Fruit fly (Drosophila melanogaster) whole organism, adult: ENCODE data around the gene Polr1E.

Experiments
- bab1 ChIP-seq: fragments of 200-800 bp; sonication (Bioruptor generic); optimal IDR thresholded peaks from 3 replicates; lab custom pipeline; 2019; ENCODE audit warnings: missing biosample characterization, mild to moderate bottlenecking, missing genetic modification characterization, moderate library complexity
- kay ChIP-seq: fragments of 200-800 bp; sonication (Bioruptor generic); peaks from one replicate; lab custom pipeline; 2016; ENCODE audit warnings: missing biosample characterization, missing genetic modification characterization, borderline replicate concordance
- ovo ChIP-seq: fragments of 200-800 bp; sonication (Bioruptor generic); optimal IDR thresholded peaks from 2 replicates; lab custom pipeline; 2016; ENCODE audit warnings: missing biosample characterization, missing genetic modification characterization
- tj ChIP-seq: fragments of 200-800 bp; sonication (Bioruptor generic); optimal IDR thresholded peaks from 3 replicates; lab custom pipeline; 2017; ENCODE audit warnings: missing biosample characterization, mild to moderate bottlenecking, missing genetic modification characterization, moderate library complexity

DNA sequence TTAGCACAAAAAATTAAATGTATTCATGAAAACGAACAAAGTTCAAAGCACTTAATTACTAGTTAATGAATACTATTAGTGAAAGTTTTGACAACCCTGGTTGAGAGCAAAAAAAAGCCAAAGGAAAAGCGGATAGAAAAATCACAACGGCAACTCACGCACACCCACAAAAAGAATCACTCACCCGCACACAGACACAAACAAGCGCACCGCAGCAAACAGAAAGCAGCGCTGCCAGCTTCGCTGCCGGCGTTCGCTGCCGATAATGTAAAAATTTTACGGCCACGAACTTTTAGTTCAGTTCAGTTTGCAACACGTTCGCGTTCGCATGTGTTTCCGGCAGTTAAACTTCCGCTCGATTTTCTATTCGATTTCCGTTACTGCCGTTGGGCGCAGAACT lies 34.0 kb downstream of the Polr1E start, which contains the start of gene CG18599:
- no peak for TF ChIP-seq tj (GFP tag; lab: Kevin White, UChicago)
- TF ChIP-seq kay (GFP tag; lab: Kevin White, UChicago) = no peak
- TF ChIP-seq ovo = no peak
- TF ChIP-seq bab1 (GFP tag; lab: Kevin White, UChicago) = no peak
